3 fruit fly cellular contexts compared by ENCODE assay signal in genomic region chr3R:22260675-22261461, dm6.
TF ChIP-seq lines count a peak whose summit lies in the region.

No protein-coding gene starts in this region.

- TF ChIP-seq CTCF in whole organism, embryonic (GFP tag; optimal IDR thresholded peaks at IDR 0.05; lab: Kevin White, UChicago), result no peak

TF ChIP-seq in whole organism, embryonic, 481 proteins besides CTCF, POLR2A, EP300 and RAD21 (continues in another document):
- TF ChIP-seq CG4282 (GFP tag; optimal IDR thresholded peaks at IDR 0.05; lab: Kevin White, UChicago), result no peak
- TF ChIP-seq CG7963 (GFP tag; IDR thresholded peaks at IDR 0.05; lab: Robert Waterston, UW; ENCODE audit: partially characterized antibody), result no peak
- 0 out of 3 replicates have a peak, but pooled peaks have one; percentile 34 for TF ChIP-seq Dbx (GFP tag; IDR thresholded peaks at IDR 0.05; lab: Robert Waterston, UW)
- peak; percentile 37; the same call in 2 of the 4 replicates for TF ChIP-seq Gug (GFP tag; IDR thresholded peaks at IDR 0.05; lab: Robert Waterston, UW)
- TF ChIP-seq BEAF-32 (GFP tag; optimal IDR thresholded peaks at IDR 0.05; lab: Kevin White, UChicago), result no peak
- TF ChIP-seq CG6689 (GFP tag; IDR thresholded peaks at IDR 0.05; lab: Robert Waterston, UW), result no peak; the same call in 1 of the 2 replicates
- TF ChIP-seq CG34422 (GFP tag; IDR thresholded peaks at IDR 0.05; lab: Robert Waterston, UW), result 0 out of 3 replicates have a peak, but pooled peaks have one; percentile 19
- no peak for TF ChIP-seq vnd (GFP tag; IDR thresholded peaks at IDR 0.05; lab: Robert Waterston, UW; ENCODE audit: partially characterized antibody)
- 0 out of 3 replicates have a peak, but pooled peaks have one; percentile 26 for TF ChIP-seq CG17361 (GFP tag; IDR thresholded peaks at IDR 0.05; lab: Robert Waterston, UW)
- peak; percentile 19 for TF ChIP-seq CG15269 (tag; optimal IDR thresholded peaks at IDR 0.05; lab: Kevin White, UChicago)
- peak; percentile 19 for TF ChIP-seq unpg (GFP tag; optimal IDR thresholded peaks at IDR 0.05; lab: Kevin White, UChicago)
- TF ChIP-seq CG18262 (tag; optimal IDR thresholded peaks at IDR 0.05; lab: Kevin White, UChicago), result peak; percentile 37
- TF ChIP-seq lab (GFP tag; optimal IDR thresholded peaks at IDR 0.05; lab: Kevin White, UChicago), result peak; percentile 49
- 0 out of 2 replicates have a peak, but pooled peaks have one; percentile 43 for TF ChIP-seq sim (GFP tag; IDR thresholded peaks at IDR 0.05; lab: Robert Waterston, UW)
- peak; percentile 39; the same call in 1 of the 3 replicates for TF ChIP-seq Aef1 (GFP tag; IDR thresholded peaks at IDR 0.05; lab: Robert Waterston, UW)
- TF ChIP-seq CG2129 (GFP tag; IDR thresholded peaks at IDR 0.05; lab: Robert Waterston, UW; ENCODE audit: partially characterized antibody), result no peak
- TF ChIP-seq slbo (GFP tag; IDR thresholded peaks at IDR 0.05; lab: Robert Waterston, UW), result 0 out of 2 replicates have a peak, but pooled peaks have one; percentile 37
- TF ChIP-seq scrt (GFP tag; optimal IDR thresholded peaks at IDR 0.05; lab: Kevin White, UChicago), result peak; percentile 86
- peak; percentile 50; the same call in 1 of the 2 replicates for TF ChIP-seq CG31441 (GFP tag; IDR thresholded peaks at IDR 0.05; lab: Robert Waterston, UW)
- TF ChIP-seq CG12744 (GFP tag; optimal IDR thresholded peaks at IDR 0.05; lab: Kevin White, UChicago), result no peak
- peak; percentile 6 for TF ChIP-seq Oli (tag; optimal IDR thresholded peaks at IDR 0.05; lab: Kevin White, UChicago)
- no peak for TF ChIP-seq Camta (GFP tag; optimal IDR thresholded peaks at IDR 0.05; lab: Kevin White, UChicago)
- TF ChIP-seq BtbVII (GFP tag; optimal IDR thresholded peaks at IDR 0.05; lab: Kevin White, UChicago), result no peak
- TF ChIP-seq CG9215 (GFP tag; IDR thresholded peaks at IDR 0.05; lab: Robert Waterston, UW), result peak; percentile 6; the same call in 1 of the 2 replicates
- no peak for TF ChIP-seq chn (GFP tag; optimal IDR thresholded peaks at IDR 0.05; lab: Kevin White, UChicago)
- peak; percentile 11; the same call in 1 of the 3 replicates for TF ChIP-seq CG14050 (GFP tag; IDR thresholded peaks at IDR 0.05; lab: Robert Waterston, UW)
- TF ChIP-seq mirr (GFP tag; optimal IDR thresholded peaks at IDR 0.05; lab: Kevin White, UChicago), result peak; percentile 27

TF ChIP-seq in whole organism, prepupa, 60 proteins besides CTCF, POLR2A, EP300 and RAD21:
- no peak for TF ChIP-seq Hr38 (GFP tag; optimal IDR thresholded peaks at IDR 0.05; lab: Kevin White, UChicago)
- TF ChIP-seq CG10631 (GFP tag; optimal IDR thresholded peaks at IDR 0.05; lab: Kevin White, UChicago), result peak; percentile 14
- no peak for TF ChIP-seq Sox102F (GFP tag; optimal IDR thresholded peaks at IDR 0.05; lab: Kevin White, UChicago)
- no peak for TF ChIP-seq acj6 (GFP tag; optimal IDR thresholded peaks at IDR 0.05; lab: Kevin White, UChicago)
- TF ChIP-seq CG6163 (GFP tag; IDR thresholded peaks at IDR 0.05; lab: Robert Waterston, UW), result peak; percentile 50; the same call in 2 of the 3 replicates
- no peak for TF ChIP-seq CG6808 (GFP tag; optimal IDR thresholded peaks at IDR 0.05; lab: Kevin White, UChicago)

TF ChIP-seq in whole organism, pupa, 21 proteins besides CTCF, POLR2A, EP300 and RAD21:
- TF ChIP-seq D1 (tag; optimal IDR thresholded peaks at IDR 0.05; lab: Kevin White, UChicago), result no peak
- peak; percentile 49; the same call in 1 of the 3 replicates for TF ChIP-seq fd96Ca (GFP tag; IDR thresholded peaks at IDR 0.05; lab: Robert Waterston, UW)
- TF ChIP-seq CG34367 (tag; optimal IDR thresholded peaks at IDR 0.05; lab: Kevin White, UChicago), result no peak
- no peak for TF ChIP-seq CG8159 (tag; optimal IDR thresholded peaks at IDR 0.05; lab: Kevin White, UChicago)
- no peak for TF ChIP-seq gl (tag; optimal IDR thresholded peaks at IDR 0.05; lab: Kevin White, UChicago)
- TF ChIP-seq CG14655 (GFP tag; optimal IDR thresholded peaks at IDR 0.05; lab: Kevin White, UChicago), result peak; percentile 4

Comparison
In these comparisons a context has a peak if more than half of its experiments do, and no peak if none do; other contexts are left out.
1. Of the 7 proteins assayed by ChIP-seq in both whole organism, embryonic and whole organism, prepupa: peak only in whole organism, embryonic: Blimp-1, Gug and Sox102F; only in whole organism, prepupa: none; in both: none; in neither: 4.